Worm (Caenorhabditis elegans) whole organism, L4/young adult: Measurements from ENCODE around the gene trf-1.
A peak's percentile ranks its signal among the peaks of the same experiment; 100 is the strongest.

ENCODE experiments used
- W03F9.2 ChIP-seq: fragments of 150-350 bp; optimal IDR thresholded peaks from 2 replicates; lab custom pipeline; 2014; ENCODE audit warnings: missing biosample characterization, missing genetic modification characterization
- dao-5 ChIP-seq: sonication (generic microtip); optimal IDR thresholded peaks from 2 replicates; lab custom pipeline; 2016; ENCODE audit warnings: missing genotype, missing genetic modification characterization, moderate library complexity, missing compliant biosample characterization
- him-1 ChIP-seq: sonication (generic microtip); optimal IDR thresholded peaks from 2 replicates; lab custom pipeline; 2016; ENCODE audit warnings: missing genotype, missing genetic modification reagents, missing genetic modification characterization, missing compliant biosample characterization

ce11 chrIII:13465918-13466592 lies 35.8 kb downstream of the trf-1 start, which contains the start of gene cdk-5:
- TF ChIP-seq him-1 (tag; lab: Kevin White, UChicago), result peak; percentile 6
- peak; percentile 87 for TF ChIP-seq W03F9.2 (tag; lab: Kevin White, UChicago)
- no peak for TF ChIP-seq dao-5 (tag; lab: Kevin White, UChicago)
